Fruit fly (Drosophila melanogaster) whole organism: ENCODE results near the gene CG13457.

Experiments
- CG8478 ChIP-seq: fragments of >200 bp; optimal IDR thresholded peaks from 2 replicates; lab custom pipeline; 2018; ENCODE audit warnings: inconsistent platforms
- EcR ChIP-seq, 2 experiments: fragments of >200 bp; optimal IDR thresholded peaks; 2 replicates each; lab custom pipeline; 2017; ENCODE audit warnings: missing biosample characterization in 2 of 2, missing genetic modification characterization in 2 of 2, missing genetic modification reagents in 2 of 2

dm6 chr3L:15125717-15126116 lies 5.5 kb downstream of the CG13457 start:
- TF ChIP-seq CG8478 (lab: Kevin White, UChicago) (no peak), EcR (GFP tag; optimal IDR thresholded peaks at IDR 0.05; lab: Kevin White, UChicago) (no peak)
